Worm (Caenorhabditis elegans) whole organism, midembryonic: Measurements from ENCODE around the gene rpl-22.
A peak's percentile ranks its signal among the peaks of the same experiment; 100 is the strongest.

Source experiments
- T22C8.4 ChIP-seq: fragments of 200-800 bp; sonication (Bioruptor generic); IDR thresholded peaks from 2 replicates; pipeline ENCODE4 v1.3.6; 2022; ENCODE audit warnings: missing genetic modification characterization, missing compliant biosample characterization
- cog-1 ChIP-seq: sonication (generic microtip); optimal IDR thresholded peaks from 2 replicates; lab custom pipeline; 2016; ENCODE audit warnings: missing genetic modification characterization, missing compliant biosample characterization
- flt-1 ChIP-seq: fragments of 200-800 bp; sonication (Bioruptor generic); IDR thresholded peaks from 2 replicates; pipeline ENCODE4 v1.3.6; 2022; ENCODE audit warnings: missing genetic modification characterization, missing compliant biosample characterization
- klf-2 ChIP-seq: fragments of 200-800 bp; sonication (Bioruptor generic); conservative IDR thresholded peaks from 2 replicates; pipeline ENCODE4 v1.3.6; 2022; ENCODE audit warnings: missing genetic modification reagents, missing genetic modification characterization, missing compliant biosample characterization
- med-1 ChIP-seq: sonication (generic microtip); optimal IDR thresholded peaks from 2 replicates; lab custom pipeline; 2017; ENCODE audit warnings: missing genetic modification characterization, mild to moderate bottlenecking, missing compliant biosample characterization, antibody characterized with exemption, missing genetic modification reagents; ENCODE audit not compliant: insufficient read depth
- ref-1 ChIP-seq: fragments of 200-800 bp; sonication (Bioruptor generic); conservative IDR thresholded peaks from 2 replicates; pipeline ENCODE4 v1.3.6; 2022; ENCODE audit warnings: missing genetic modification reagents, missing genetic modification characterization, missing compliant biosample characterization
- tab-1 ChIP-seq: fragments of 200-800 bp; sonication (Bioruptor generic); IDR thresholded peaks from 2 replicates; pipeline ENCODE4 v1.3.6; 2022; ENCODE audit warnings: missing genetic modification characterization, missing compliant biosample characterization
- ztf-23 ChIP-seq: fragments of 200-800 bp; sonication (Bioruptor generic); IDR thresholded peaks from 2 replicates; pipeline ENCODE4 v1.3.6; 2022; ENCODE audit warnings: missing genetic modification reagents, missing genetic modification characterization, missing compliant biosample characterization
- ztf-29 ChIP-seq: fragments of 200-800 bp; sonication (Bioruptor generic); IDR thresholded peaks from 2 replicates; pipeline ENCODE4 v1.3.6; 2022; ENCODE audit warnings: missing genetic modification reagents, missing genetic modification characterization, missing compliant biosample characterization

rpl-22 gene

DNA sequence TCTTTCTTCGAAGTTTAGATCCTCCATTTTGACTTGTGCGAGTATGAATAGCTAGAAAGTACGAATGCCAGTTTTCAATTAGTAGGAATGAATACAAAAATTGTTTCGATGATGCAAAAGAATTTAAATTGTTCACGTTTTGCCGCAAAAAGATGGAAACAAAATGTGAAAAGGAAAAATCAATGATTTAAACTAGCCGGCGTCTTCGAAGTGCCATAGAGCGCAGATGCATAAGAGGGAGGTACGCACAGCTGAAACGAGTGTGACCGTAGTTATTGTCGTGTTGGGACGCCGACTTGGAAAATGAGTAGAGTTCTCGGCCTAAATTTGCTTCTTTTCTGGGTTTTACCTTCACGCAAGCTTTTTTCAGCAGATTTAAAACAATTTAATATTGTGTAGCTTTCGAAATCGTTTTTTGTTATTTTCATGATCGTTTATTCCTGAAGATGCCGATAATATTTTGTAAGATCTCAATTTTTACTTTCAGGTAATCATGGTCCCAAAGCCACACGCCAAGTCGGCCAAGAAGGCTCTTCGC, at the start of gene rpl-22, which contains the start of gene ify-1:
rpl-22 (plus strand) TSS at position 488 of the 538 bp plus-strand sequence.
ify-1 (minus strand) TSS at position 51 of the 538 bp plus-strand sequence.
- TF ChIP-seq tab-1 (GFP tag; lab: Robert Waterston, UW): no peak
- TF ChIP-seq ztf-23: peak; percentile 83
- no peak; the same call in 1 of the 2 replicates for TF ChIP-seq ztf-29
- peak; percentile 77 for TF ChIP-seq flt-1 (GFP tag; lab: Robert Waterston, UW)
- peak; percentile 72; the same call in 1 of the 2 replicates for TF ChIP-seq T22C8.4 (GFP tag; lab: Robert Waterston, UW)
- TF ChIP-seq cog-1 (tag; lab: Kevin White, UChicago): peak; percentile 65
- TF ChIP-seq med-1 (GFP tag; lab: Kevin White, UChicago): no peak
- TF ChIP-seq klf-2: no peak

DNA sequence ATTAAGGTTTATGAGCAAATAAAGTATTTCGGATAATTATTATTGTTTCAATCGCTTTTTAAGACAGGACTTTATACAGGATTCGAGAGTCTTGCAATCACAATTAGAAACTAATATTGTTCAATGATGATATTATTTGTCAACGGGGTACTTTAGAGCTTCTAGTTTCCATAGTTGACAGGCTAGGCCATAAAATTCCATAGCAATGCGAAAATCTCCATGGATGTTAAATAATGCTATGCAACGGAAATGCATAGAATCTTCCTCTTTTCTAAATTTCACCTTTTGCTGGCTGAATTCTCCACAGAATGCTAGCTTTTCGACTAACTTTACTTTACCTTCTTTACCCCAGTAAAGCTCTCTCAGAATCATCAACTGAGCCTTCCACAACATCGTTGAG, 47.4 kb upstream of the rpl-22 start, which contains the start of gene F59A6.3:
F59A6.3 (plus strand) TSS at position 301 of the 400 bp plus-strand sequence.
- TF ChIP-seq flt-1 (GFP tag; lab: Robert Waterston, UW) (no peak), med-1 (GFP tag; lab: Kevin White, UChicago) (no peak), tab-1 (GFP tag; lab: Robert Waterston, UW) (no peak), ztf-23 (no peak), ztf-29 (no peak), klf-2 (no peak)

DNA sequence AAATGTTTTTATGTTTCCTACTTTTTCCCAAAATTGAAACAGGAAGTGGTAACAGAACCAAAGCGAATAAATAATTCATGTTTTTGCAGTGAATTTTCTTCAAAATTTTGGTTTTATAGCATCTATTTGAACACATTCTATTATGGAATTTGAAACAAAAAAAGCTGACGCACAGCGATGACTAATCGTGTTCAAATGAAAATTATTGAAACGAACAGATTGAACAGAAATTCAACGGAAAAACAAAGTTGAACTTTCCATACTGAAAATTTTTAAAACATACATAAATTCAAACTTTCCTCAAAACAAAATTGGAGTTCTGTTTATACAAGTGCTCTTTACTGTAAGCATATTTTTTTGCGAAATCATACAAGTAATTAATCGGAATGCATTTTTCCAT, 43.4 kb upstream of the rpl-22 start, which contains the start of gene F59A6.12:
F59A6.12 (minus strand) TSS at position 101 of the 400 bp plus-strand sequence.
- TF ChIP-seq ztf-29 (no peak), ref-1 (GFP tag; lab: Robert Waterston, UW) (no peak), cog-1 (tag; lab: Kevin White, UChicago) (no peak), T22C8.4 (GFP tag; lab: Robert Waterston, UW) (no peak), med-1 (GFP tag; lab: Kevin White, UChicago) (no peak), klf-2 (no peak), tab-1 (GFP tag; lab: Robert Waterston, UW) (no peak), flt-1 (GFP tag; lab: Robert Waterston, UW) (no peak), ztf-23 (no peak)

DNA sequence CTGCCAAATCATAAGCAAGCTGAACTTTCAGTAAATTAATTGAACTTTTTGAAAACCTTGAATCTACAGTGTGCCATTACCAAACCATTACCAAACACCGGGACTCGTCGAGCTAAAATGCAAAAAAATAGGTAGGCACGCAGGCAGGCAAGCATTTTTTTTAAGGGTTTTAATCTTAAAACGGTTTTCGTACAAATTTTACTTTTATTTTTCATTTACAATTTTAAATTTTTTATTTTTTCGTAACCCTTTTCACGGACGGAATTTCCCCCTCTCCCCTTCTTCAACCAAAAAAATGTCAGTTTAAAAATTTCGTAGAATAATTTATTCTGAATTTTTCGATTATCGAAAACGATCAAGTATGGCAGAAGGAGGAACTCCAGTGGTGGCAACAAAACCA, 41.0 kb upstream of the rpl-22 start, which contains the start of gene F59A6.2:
F59A6.2 (plus strand) TSS at position 301 of the 400 bp plus-strand sequence.
- no peak for TF ChIP-seq ztf-29
- no peak for TF ChIP-seq T22C8.4 (GFP tag; lab: Robert Waterston, UW)
- TF ChIP-seq tab-1 (GFP tag; lab: Robert Waterston, UW): no peak
- TF ChIP-seq med-1 (GFP tag; lab: Kevin White, UChicago): no peak
- TF ChIP-seq klf-2: no peak
- no peak for TF ChIP-seq ztf-23

DNA sequence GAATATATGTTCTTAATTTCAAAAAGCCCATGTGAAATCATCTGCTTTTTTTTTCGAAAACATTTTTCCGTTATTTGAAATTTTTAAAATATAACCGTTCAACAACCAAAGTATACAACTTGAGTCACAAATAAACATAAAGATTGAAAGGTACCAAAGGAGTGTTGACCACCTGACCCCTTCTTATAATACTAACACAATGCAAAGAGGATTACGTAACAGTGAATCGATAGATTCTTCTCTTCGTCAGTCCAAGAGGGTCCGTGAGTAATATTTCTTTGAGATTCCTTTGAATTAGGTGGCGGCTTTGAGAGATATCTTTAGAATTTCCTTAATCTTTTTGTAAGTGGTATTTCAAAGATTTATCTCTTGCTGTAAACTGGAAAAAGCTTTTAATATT, 39.3 kb upstream of the rpl-22 start:
- no peak for TF ChIP-seq ref-1 (GFP tag; lab: Robert Waterston, UW)
- TF ChIP-seq ztf-29: no peak
- no peak for TF ChIP-seq T22C8.4 (GFP tag; lab: Robert Waterston, UW)
- no peak for TF ChIP-seq klf-2
- no peak for TF ChIP-seq ztf-23
- TF ChIP-seq cog-1 (tag; lab: Kevin White, UChicago): no peak
- TF ChIP-seq tab-1 (GFP tag; lab: Robert Waterston, UW): no peak
- no peak for TF ChIP-seq flt-1 (GFP tag; lab: Robert Waterston, UW)
- TF ChIP-seq med-1 (GFP tag; lab: Kevin White, UChicago): no peak

DNA sequence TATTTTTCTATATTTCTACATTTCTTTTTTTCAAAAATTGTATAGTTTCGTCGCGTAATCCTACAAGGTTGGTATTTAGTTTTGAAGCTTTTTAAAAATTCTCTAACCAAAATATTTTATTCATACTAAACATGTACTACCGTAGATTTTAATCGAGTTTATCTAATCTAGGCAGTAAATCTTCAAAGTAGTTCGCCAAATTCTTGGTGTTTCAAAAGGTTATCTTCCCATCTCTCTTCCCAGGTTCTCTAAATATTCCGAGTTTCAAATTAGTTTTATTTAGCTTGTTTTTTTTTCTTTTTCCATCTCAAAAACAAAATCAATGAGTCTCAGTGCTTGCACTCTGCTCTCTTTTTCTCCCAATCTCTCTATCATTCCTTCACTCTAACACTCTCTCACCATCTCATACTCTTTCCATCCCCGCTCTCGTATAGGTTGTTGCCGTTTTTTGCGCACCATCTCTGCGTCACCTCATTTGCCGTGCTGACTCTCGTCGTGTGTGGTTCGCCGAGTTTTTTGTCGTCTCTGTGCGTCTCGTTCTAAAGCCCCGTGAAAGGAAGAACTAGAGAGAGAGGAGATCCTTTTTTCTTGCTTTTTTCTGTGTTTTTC, 38.3 kb upstream of the rpl-22 start:
- TF ChIP-seq ztf-23 (no peak), ztf-29 (0 out of 2 replicates have a peak, but pooled peaks have one; percentile 19)

DNA sequence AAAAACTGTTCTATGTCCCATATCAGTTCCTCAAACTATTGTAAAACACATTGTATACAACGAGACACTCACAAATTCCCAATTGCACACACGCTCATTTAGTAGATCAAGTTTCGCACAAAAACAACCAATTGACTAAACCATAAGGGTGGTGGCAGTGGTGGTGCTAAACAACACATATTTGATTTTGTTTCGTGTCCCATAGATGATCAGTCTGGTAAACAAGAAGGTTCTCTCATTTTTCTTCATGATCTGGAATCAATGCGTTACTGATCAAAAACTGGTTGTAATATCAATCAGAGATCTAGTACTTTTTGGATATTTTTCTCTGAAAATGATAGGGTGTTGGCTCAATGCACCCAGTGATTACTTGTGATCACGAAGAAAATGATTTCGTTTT, 36.8 kb upstream of the rpl-22 start:
- TF ChIP-seq T22C8.4 (GFP tag; lab: Robert Waterston, UW) (no peak), med-1 (GFP tag; lab: Kevin White, UChicago) (no peak)

DNA sequence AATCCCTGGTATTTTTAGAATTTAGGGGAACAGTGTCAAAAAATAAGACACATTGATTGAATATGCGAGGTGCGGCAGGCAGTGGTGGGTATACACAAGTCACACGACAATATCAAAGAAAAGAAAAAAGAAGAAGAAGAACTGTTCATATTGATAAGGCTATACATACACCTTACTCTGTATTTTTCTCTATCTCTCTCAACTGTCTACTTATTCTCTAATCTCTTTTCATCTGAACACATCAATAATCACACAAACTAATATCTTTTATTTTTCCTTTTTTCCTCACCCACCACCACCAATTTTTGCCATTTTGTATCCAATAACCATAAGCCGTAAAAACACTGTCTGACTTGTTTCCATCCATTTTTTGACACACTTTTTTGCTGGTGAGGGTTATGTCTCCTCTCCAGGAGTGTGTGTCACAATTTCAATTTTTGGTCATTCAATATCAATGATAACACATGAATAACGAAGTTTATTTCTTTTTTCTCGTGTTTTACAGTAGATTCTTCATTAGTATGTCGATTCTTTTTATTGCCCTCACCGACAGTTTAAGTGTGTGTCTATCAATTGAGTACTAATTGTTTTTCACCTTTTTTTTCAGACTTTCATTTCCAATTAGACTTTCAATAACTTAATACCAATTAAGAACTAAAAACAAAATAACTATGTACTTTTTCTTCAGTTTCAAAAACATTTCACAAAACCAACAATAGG, 35.9 kb upstream of the rpl-22 start:
- no peak for TF ChIP-seq ref-1 (GFP tag; lab: Robert Waterston, UW)
- no peak for TF ChIP-seq T22C8.4 (GFP tag; lab: Robert Waterston, UW)
- no peak for TF ChIP-seq cog-1 (tag; lab: Kevin White, UChicago)
- no peak for TF ChIP-seq klf-2
- TF ChIP-seq ztf-29: no peak
- no peak for TF ChIP-seq flt-1 (GFP tag; lab: Robert Waterston, UW)
- TF ChIP-seq med-1 (GFP tag; lab: Kevin White, UChicago): no peak
- TF ChIP-seq tab-1 (GFP tag; lab: Robert Waterston, UW): no peak
- TF ChIP-seq ztf-23: no peak

DNA sequence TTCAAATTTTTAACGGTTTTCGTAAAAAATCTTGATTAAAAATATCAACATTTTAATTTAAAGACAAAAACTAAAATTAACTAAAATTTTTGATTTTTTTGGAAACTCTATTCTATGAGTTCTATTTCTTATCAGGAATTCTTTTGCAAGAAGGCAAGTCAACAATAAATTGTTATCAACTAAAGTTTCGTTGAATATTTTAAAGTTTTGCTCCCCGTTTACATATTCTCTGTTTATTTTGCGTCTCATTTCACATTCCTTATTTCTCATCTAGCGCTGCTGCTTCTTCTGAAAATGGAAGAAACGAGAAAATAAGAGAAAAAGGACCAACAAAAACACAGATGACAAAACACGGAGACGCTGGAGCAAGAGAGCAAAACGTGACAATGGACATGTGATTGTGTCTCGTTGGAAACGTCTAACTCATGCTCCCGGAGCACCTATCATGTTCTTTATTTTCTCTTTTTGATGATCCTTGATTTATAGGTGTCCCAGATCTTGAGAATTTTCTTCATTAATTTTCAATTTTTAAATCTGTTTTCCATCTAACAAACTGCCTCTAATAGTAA, 34.8 kb upstream of the rpl-22 start:
- no peak for TF ChIP-seq cog-1 (tag; lab: Kevin White, UChicago)
- no peak for TF ChIP-seq ztf-29
- TF ChIP-seq flt-1 (GFP tag; lab: Robert Waterston, UW): no peak
- TF ChIP-seq tab-1 (GFP tag; lab: Robert Waterston, UW): no peak
- TF ChIP-seq med-1 (GFP tag; lab: Kevin White, UChicago): no peak
- TF ChIP-seq klf-2: no peak
- TF ChIP-seq ref-1 (GFP tag; lab: Robert Waterston, UW): no peak
- TF ChIP-seq ztf-23: no peak
- no peak for TF ChIP-seq T22C8.4 (GFP tag; lab: Robert Waterston, UW)
